Fruit fly (Drosophila melanogaster) ovary, adult (tissue): ENCODE results near the gene Pex2.
A peak's percentile ranks its signal among the peaks of the same experiment; 100 is the strongest.

Experiments
- CG17801 ChIP-seq: fragments of 200-800 bp; optimal IDR thresholded peaks from 2 replicates; lab custom pipeline; 2019; ENCODE audit warnings: missing biosample characterization, mild to moderate bottlenecking, missing genetic modification characterization, moderate library complexity; ENCODE audit not compliant: partially characterized antibody

Gene Pex2

DNA sequence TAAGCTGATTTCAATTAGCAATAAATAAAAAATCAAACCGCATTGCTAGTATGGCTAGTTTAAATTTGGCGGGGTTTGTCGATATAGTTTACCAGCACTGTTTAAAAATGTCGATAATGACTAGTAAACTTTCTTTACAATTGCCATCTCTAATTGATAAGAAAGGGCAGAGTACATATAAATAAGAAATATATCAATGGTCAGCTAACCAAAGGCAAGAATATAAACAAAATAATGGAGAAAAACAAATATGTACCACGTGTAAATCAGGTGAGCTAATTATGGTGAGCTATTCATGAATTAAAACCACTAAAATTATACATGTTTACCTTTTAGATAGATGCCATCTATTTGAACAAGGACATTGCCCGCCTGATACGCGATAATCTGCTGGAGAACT lies at the start of gene Pex2:
Gene Pex2 (plus strand): TSS at position 131 of the 400 bp plus-strand sequence.
- peak; percentile 56 for TF ChIP-seq CG17801

DNA sequence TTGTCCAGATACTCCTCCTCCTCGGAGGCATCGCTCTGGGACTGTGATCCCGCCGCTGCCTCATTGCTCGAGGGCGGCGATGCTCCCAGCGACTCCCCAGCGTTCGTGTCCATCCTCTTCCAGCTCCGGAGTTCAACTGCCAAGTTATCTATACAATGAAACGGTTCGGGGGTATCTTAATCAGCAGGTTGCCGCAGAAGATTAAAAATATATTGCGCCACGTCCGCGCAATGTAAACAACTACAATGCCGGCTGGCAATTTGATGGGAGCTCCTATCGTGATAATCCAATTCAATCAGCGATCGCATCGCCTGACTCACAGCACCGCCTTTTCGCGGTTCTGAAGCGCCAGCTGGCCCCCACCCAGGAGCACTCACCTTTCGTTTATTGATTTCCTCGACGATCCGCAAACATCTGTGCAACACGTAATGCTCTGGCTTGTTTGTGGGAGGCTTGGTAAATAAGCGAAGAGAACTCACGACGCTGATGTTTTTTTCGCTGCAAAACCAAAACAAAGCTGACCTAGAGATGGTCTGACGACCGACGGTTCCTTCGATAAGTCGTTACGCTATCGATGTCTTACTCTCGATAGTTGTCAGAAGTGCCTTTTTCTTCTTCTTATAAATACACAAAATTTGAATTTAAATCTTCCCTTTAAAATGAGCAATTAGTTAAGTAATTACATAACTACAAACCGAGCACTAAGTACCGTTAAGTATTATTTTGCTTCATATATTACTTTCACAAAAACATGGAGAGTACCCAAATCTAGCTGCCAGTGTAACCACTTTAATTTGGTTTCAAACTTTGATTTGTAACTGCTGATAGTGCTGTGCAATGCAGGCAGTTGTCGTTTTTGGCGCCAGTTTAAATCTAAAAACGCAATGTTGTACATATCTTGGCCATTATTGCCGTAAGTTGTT lies 49.3 kb upstream of the Pex2 start, which contains the start of gene cert:
Gene cert (minus strand): TSS at position 535 of the 923 bp plus-strand sequence.
- peak; percentile 28 for TF ChIP-seq CG17801

- TF ChIP-seq CG17801, result no peak
These were observed 43.6 kb upstream of the Pex2 start, which contains the start of gene CG7201 for dm6 chr3L:8295227-8295626. Gene CG7201, minus strand, starts transcription at chr3L:8295327.

dm6 chr3L:8296941-8297340 lies 41.9 kb upstream of the Pex2 start, which contains the start of gene Rab19:
Gene Rab19, plus strand, starts transcription at chr3L:8297018.
- TF ChIP-seq CG17801, result peak; percentile 21

dm6 chr3L:8297488-8297887 lies 41.4 kb upstream of the Pex2 start:
- TF ChIP-seq CG17801, result no peak

dm6 chr3L:8299224-8300130 lies 39.4 kb upstream of the Pex2 start, which contains the start of the genes Arl5 and CG13671:
Gene Arl5, minus strand, starts transcription at chr3L:8299839.
Gene CG13671, plus strand, starts transcription at chr3L:8300064.
- peak; percentile 72 for TF ChIP-seq CG17801

DNA sequence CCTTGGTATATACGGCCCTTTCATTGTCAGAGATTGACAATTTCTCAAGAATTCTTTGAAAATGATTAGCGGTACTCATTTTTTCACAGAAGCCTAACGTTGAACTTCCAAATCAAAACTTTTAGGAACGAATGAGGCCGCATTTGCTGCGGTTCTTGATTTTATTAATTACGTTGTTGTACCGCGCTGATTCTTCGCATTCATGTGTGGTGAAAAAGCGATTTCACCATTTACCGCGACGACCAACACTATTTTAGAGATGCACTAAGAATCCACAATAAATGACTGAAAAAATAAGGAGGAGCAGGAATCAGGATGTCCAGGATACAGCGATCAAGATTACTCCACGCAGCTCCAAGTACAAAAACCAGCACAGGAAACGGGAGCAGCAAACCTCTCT lies 34.9 kb upstream of the Pex2 start, which contains the start of the genes CG7194 and Sbp2:
Gene CG7194 (minus strand): TSS at position 148 of the 400 bp plus-strand sequence.
Gene Sbp2 (plus strand): TSS at position 246 of the 400 bp plus-strand sequence.
- no peak for TF ChIP-seq CG17801

dm6 chr3L:8306880-8307279 lies 32.0 kb upstream of the Pex2 start, which contains the start of gene Gr66a:
Gene Gr66a, minus strand, starts transcription at chr3L:8306980.
- TF ChIP-seq CG17801, result no peak

dm6 chr3L:8308891-8309352 lies 29.9 kb upstream of the Pex2 start, which contains the start of gene BI-1:
Gene BI-1, minus strand, starts transcription at chr3L:8308941.
- peak; percentile 47 for TF ChIP-seq CG17801

dm6 chr3L:8312290-8312689 lies 26.6 kb upstream of the Pex2 start:
- no peak for TF ChIP-seq CG17801

dm6 chr3L:8314788-8315140 lies 24.1 kb upstream of the Pex2 start:
- no peak for TF ChIP-seq CG17801

DNA sequence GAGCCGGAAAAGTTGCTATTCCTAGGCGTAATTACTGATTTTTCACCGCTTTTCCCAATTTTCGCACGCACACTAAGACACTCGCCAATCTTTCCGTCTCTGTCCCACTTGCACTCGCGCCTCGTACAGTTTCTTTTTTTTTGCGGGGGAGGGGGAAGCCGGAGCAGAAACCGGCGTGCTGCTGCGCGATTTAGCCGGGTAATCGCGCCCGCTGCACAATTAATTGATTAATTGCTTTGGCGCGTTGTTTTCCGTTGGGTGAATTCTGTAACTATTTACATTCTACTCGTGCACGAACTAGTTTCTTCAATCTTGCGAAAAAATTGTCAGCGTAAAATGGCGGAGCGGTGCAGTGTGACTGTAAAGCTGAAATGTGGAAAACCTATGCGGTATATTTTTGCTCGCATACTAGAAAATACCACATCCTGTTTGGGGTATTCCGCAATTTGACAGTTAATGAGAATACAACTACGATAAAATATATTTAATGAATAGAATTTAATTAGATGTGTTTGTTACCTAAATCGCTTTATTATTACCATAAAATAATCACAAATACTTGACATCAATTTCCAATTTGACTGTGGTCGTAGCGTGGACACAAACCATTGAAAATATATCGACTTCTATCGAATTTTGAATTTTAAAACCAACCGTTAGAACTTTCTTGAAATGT lies 23.6 kb upstream of the Pex2 start, which contains the start of gene Cpsf6:
Gene Cpsf6 (minus strand): TSS at position 362 of the 676 bp plus-strand sequence.
- TF ChIP-seq CG17801, result peak; percentile 3

DNA sequence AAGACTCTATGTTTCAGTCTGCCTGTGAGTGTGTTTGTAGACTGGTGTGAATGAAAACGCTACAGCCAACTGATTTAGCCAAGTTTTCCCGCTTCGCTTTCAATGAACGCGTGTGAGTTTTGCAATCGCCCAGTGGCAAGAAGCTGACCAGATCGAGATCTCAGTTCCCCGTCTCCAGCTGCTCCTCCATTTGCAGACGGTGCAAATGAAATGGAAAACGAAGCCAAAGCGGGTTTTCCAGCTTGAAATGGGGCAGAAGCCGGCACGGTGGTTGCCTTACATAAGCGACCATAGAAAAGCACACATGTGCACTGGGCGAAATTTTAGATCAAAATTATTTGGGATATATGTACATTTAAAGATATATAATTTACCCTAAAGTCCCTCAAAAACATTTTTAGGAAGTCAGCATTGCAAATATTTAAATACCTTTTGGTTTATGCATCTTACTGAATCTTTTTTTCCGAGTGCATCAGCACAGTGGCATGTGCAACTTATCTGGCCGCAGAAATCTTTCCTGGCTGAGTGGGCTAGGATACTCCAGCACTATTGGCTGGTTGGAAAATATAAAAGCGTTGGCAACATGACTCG lies 19.8 kb upstream of the Pex2 start, which contains the start of gene CG43059:
Gene CG43059 (minus strand): TSS at position 51 of the 591 bp plus-strand sequence.
- no peak for TF ChIP-seq CG17801

dm6 chr3L:8320105-8320813 lies 18.6 kb upstream of the Pex2 start, which contains the start of gene CG13670:
Gene CG13670, plus strand, starts transcription at chr3L:8320763.
- no peak for TF ChIP-seq CG17801
